Fruit fly (Drosophila melanogaster) whole organism, embryonic: ENCODE data around the gene CG11905.

ENCODE experiments used
- Abd-B ChIP-seq: fragments of 200-800 bp; sonication (Bioruptor generic); optimal IDR thresholded peaks from 2 replicates; lab custom pipeline; 2018; ENCODE audit warnings: missing biosample characterization, mild to moderate bottlenecking, missing genetic modification characterization, moderate library complexity
- CG11093 ChIP-seq: fragments of 200-800 bp; sonication (Bioruptor generic); IDR thresholded peaks from 3 replicates; pipeline ENCODE4 v1.3.6; 2022; ENCODE audit warnings: missing biosample characterization, missing genetic modification characterization
- CG11247 ChIP-seq: fragments of 200-800 bp; sonication (Bioruptor generic); IDR thresholded peaks from 2 replicates; pipeline ENCODE4 v1.3.6; 2022; ENCODE audit warnings: missing biosample characterization, missing genetic modification characterization
- CG14441 ChIP-seq: fragments of 200-800 bp; sonication (Bioruptor generic); IDR thresholded peaks from 2 replicates; pipeline ENCODE4 v1.3.6; 2022; ENCODE audit warnings: missing biosample characterization, missing genetic modification characterization
- CG16863 ChIP-seq: fragments of 200-800 bp; sonication (Bioruptor generic); optimal IDR thresholded peaks from 3 replicates; lab custom pipeline; 2016; ENCODE audit warnings: missing biosample characterization, missing genetic modification characterization
- CG17186 ChIP-seq: fragments of 200-800 bp; sonication (Bioruptor generic); optimal IDR thresholded peaks from 3 replicates; lab custom pipeline; 2017; ENCODE audit warnings: missing biosample characterization, missing genetic modification reagents, missing genetic modification characterization
- CG18011 ChIP-seq: fragments of 200-800 bp; sonication (Bioruptor generic); optimal IDR thresholded peaks from 2 replicates; lab custom pipeline; 2017; ENCODE audit warnings: missing biosample characterization, missing genetic modification characterization, mild to moderate bottlenecking, moderate library complexity, missing genotype
- CG2678 ChIP-seq: fragments of 200-800 bp; sonication (Bioruptor generic); optimal IDR thresholded peaks from 3 replicates; lab custom pipeline; 2019; ENCODE audit warnings: missing biosample characterization, mild to moderate bottlenecking, missing genetic modification characterization, moderate library complexity
- CG32532 ChIP-seq: fragments of 200-800 bp; sonication (Bioruptor generic); IDR thresholded peaks from 2 replicates; pipeline ENCODE4 v1.3.6; 2022; ENCODE audit warnings: missing biosample characterization, missing genetic modification characterization
- CG34376 ChIP-seq: fragments of 200-800 bp; sonication (Bioruptor generic); optimal IDR thresholded peaks from 2 replicates; lab custom pipeline; 2018; ENCODE audit warnings: missing biosample characterization, mild to moderate bottlenecking, missing genetic modification characterization
- CG34422 ChIP-seq: fragments of 200-800 bp; sonication (Bioruptor generic); IDR thresholded peaks from 3 replicates; pipeline ENCODE4 v1.3.6; 2022; ENCODE audit warnings: missing biosample characterization, missing genetic modification characterization
- CG4404 ChIP-seq: fragments of 200-800 bp; sonication (Bioruptor generic); IDR thresholded peaks from 2 replicates; pipeline ENCODE4 v1.3.6; 2022; ENCODE audit warnings: missing biosample characterization, missing genetic modification characterization
- CG4854 ChIP-seq: fragments of 200-800 bp; sonication (Bioruptor generic); optimal IDR thresholded peaks from 2 replicates; lab custom pipeline; 2016; ENCODE audit warnings: missing biosample characterization, missing genetic modification characterization, inconsistent platforms
- CG6654 ChIP-seq: fragments of 200-800 bp; sonication (Bioruptor generic); optimal IDR thresholded peaks from 2 replicates; lab custom pipeline; 2017; ENCODE audit warnings: missing biosample characterization, mild to moderate bottlenecking, missing genetic modification characterization
- CG6791 ChIP-seq: fragments of 200-800 bp; sonication (Bioruptor generic); IDR thresholded peaks from 3 replicates; pipeline ENCODE4 v1.3.6; 2022; ENCODE audit warnings: missing biosample characterization, missing genetic modification characterization; ENCODE audit not compliant: partially characterized antibody
- CG6813 ChIP-seq: fragments of 200-800 bp; sonication (Bioruptor generic); optimal IDR thresholded peaks from 2 replicates; lab custom pipeline; 2017; ENCODE audit warnings: missing biosample characterization, missing genetic modification characterization, mild to moderate bottlenecking, moderate library complexity, missing genetic modification reagents
- CG8478 ChIP-seq: fragments of >200 bp; optimal IDR thresholded peaks from 2 replicates; lab custom pipeline; 2018
- CG9437 ChIP-seq: fragments of 200-800 bp; sonication (Bioruptor generic); optimal IDR thresholded peaks from 2 replicates; lab custom pipeline; 2018; ENCODE audit warnings: missing biosample characterization, mild to moderate bottlenecking, missing genetic modification characterization
- CTCF ChIP-seq: fragments of 200-800 bp; sonication (Bioruptor generic); optimal IDR thresholded peaks from 2 replicates; lab custom pipeline; 2017; ENCODE audit warnings: missing biosample characterization, mild to moderate bottlenecking, missing genetic modification characterization, moderate library complexity
- Dad ChIP-seq: fragments of 200-800 bp; sonication (Bioruptor generic); optimal IDR thresholded peaks from 3 replicates; lab custom pipeline; 2016; ENCODE audit warnings: missing biosample characterization, missing genetic modification characterization
- Deaf1 ChIP-seq: fragments of 200-800 bp; optimal IDR thresholded peaks from 3 replicates; lab custom pipeline; 2019; ENCODE audit warnings: missing biosample characterization, mild to moderate bottlenecking, missing genetic modification characterization, moderate library complexity
- Eip74EF ChIP-seq, 2 experiments: fragments of 200-800 bp in 1 of 2; fragments of >200 bp in 1 of 2; sonication (Bioruptor generic) in 1 of 2; optimal IDR thresholded peaks; 2 replicates each; lab custom pipeline; 2017 to 2019; ENCODE audit warnings: missing biosample characterization in 2 of 2, missing genetic modification characterization in 2 of 2, mild to moderate bottlenecking in 1 of 2, moderate library complexity in 1 of 2
- Gsc ChIP-seq: fragments of 200-800 bp; sonication (Bioruptor generic); IDR thresholded peaks from 2 replicates; pipeline ENCODE4 v1.3.6; 2022; ENCODE audit warnings: missing biosample characterization, missing genetic modification characterization
- Gug ChIP-seq: fragments of 200-800 bp; sonication (Bioruptor generic); IDR thresholded peaks from 4 replicates; pipeline ENCODE4 v1.3.6; 2022; ENCODE audit warnings: missing biosample characterization, missing genetic modification characterization
- HLH3B ChIP-seq: fragments of 200-800 bp; sonication (Bioruptor generic); IDR thresholded peaks from 2 replicates; pipeline ENCODE4 v1.3.6; 2022; ENCODE audit warnings: missing biosample characterization, missing genetic modification characterization
- HmgD ChIP-seq: fragments of 200-800 bp; sonication (Bioruptor generic); optimal IDR thresholded peaks from 3 replicates; lab custom pipeline; 2016; ENCODE audit warnings: missing biosample characterization, missing genetic modification characterization
- HmgZ ChIP-seq: fragments of 200-800 bp; sonication (Bioruptor generic); optimal IDR thresholded peaks from 2 replicates; lab custom pipeline; 2018; ENCODE audit warnings: missing biosample characterization, mild to moderate bottlenecking, missing genetic modification characterization
- Lhr ChIP-seq: fragments of 200-800 bp; sonication (Bioruptor generic); optimal IDR thresholded peaks from 3 replicates; lab custom pipeline; 2017; ENCODE audit warnings: mild to moderate bottlenecking, missing biosample characterization, missing genetic modification reagents, missing genetic modification characterization
- MESR4 ChIP-seq: fragments of 200-800 bp; sonication (Bioruptor generic); optimal IDR thresholded peaks from 2 replicates; lab custom pipeline; 2018; ENCODE audit warnings: missing biosample characterization, mild to moderate bottlenecking, missing genetic modification characterization, moderate library complexity
- Opbp ChIP-seq: fragments of 200-800 bp; sonication (Bioruptor generic); IDR thresholded peaks from 3 replicates; pipeline ENCODE4 v1.3.6; 2022; ENCODE audit warnings: missing biosample characterization, missing genetic modification characterization; ENCODE audit not compliant: partially characterized antibody
- Rfx ChIP-seq: fragments of 200-800 bp; sonication (Bioruptor generic); IDR thresholded peaks from 2 replicates; pipeline ENCODE4 v1.3.6; 2022; ENCODE audit warnings: missing biosample characterization, missing genetic modification characterization
- Stat92E ChIP-seq, 3 experiments: fragments of >200 bp in 2 of 3; fragments of 200-800 bp in 1 of 3; sonication (Bioruptor generic) in 1 of 3; optimal IDR thresholded peaks; 2 replicates each; lab custom pipeline; 2017 to 2019; ENCODE audit warnings: missing biosample characterization in 3 of 3, missing genetic modification characterization in 3 of 3, mild to moderate bottlenecking in 1 of 3, moderate library complexity in 1 of 3
- al ChIP-seq: fragments of 200-800 bp; sonication (Bioruptor generic); IDR thresholded peaks from 2 replicates; pipeline ENCODE4 v1.3.6; 2022; ENCODE audit warnings: missing biosample characterization, missing genetic modification characterization
- ash1 ChIP-seq: fragments of 200-800 bp; sonication (Bioruptor generic); optimal IDR thresholded peaks from 2 replicates; lab custom pipeline; 2018; ENCODE audit warnings: missing biosample characterization, mild to moderate bottlenecking, missing genetic modification characterization
- bowl ChIP-seq: fragments of 200-800 bp; sonication (Bioruptor generic); IDR thresholded peaks from 2 replicates; pipeline ENCODE4 v1.3.6; 2022; ENCODE audit warnings: missing biosample characterization, missing genetic modification characterization
- btn ChIP-seq: fragments of 200-800 bp; sonication (Bioruptor generic); optimal IDR thresholded peaks from 2 replicates; lab custom pipeline; 2016; ENCODE audit warnings: missing biosample characterization, missing genetic modification characterization
- cas ChIP-seq: fragments of 200-800 bp; sonication (Bioruptor generic); IDR thresholded peaks from 2 replicates; pipeline ENCODE4 v1.3.6; 2022; ENCODE audit warnings: missing biosample characterization, missing genetic modification characterization
- cg ChIP-seq: fragments of 200-800 bp; sonication (Bioruptor generic); optimal IDR thresholded peaks from 3 replicates; lab custom pipeline; 2019; ENCODE audit warnings: missing biosample characterization, mild to moderate bottlenecking, missing genetic modification characterization, moderate library complexity
- ci ChIP-seq: fragments of 200-800 bp; sonication (Bioruptor generic); IDR thresholded peaks from 3 replicates; pipeline ENCODE4 v1.3.6; 2022; ENCODE audit warnings: missing biosample characterization, missing genetic modification characterization
- cwo ChIP-seq: fragments of 200-800 bp; sonication (Bioruptor generic); optimal IDR thresholded peaks from 3 replicates; lab custom pipeline; 2017; ENCODE audit warnings: missing biosample characterization, missing genetic modification characterization, mild to moderate bottlenecking, moderate library complexity, missing genetic modification reagents
- dimm ChIP-seq: fragments of 200-800 bp; sonication (Bioruptor generic); IDR thresholded peaks from 2 replicates; pipeline ENCODE4 v1.3.6; 2022; ENCODE audit warnings: missing biosample characterization, missing genetic modification characterization
- lov ChIP-seq, 2 experiments: fragments of 200-800 bp in 1 of 2; fragments of >200 bp in 1 of 2; sonication (Bioruptor generic) in 1 of 2; IDR thresholded peaks in 1 of 2; optimal IDR thresholded peaks in 1 of 2; 2 replicates in 1 of 2; 3 replicates in 1 of 2; pipeline versions ENCODE4 v1.3.6 to Lab custom; 2017 to 2022; ENCODE audit warnings: missing biosample characterization in 1 of 2, missing genetic modification characterization in 1 of 2
- peb ChIP-seq: fragments of 200-800 bp; sonication (Bioruptor generic); IDR thresholded peaks from 2 replicates; pipeline ENCODE4 v1.3.6; 2022; ENCODE audit warnings: missing biosample characterization, missing genetic modification characterization
- pita ChIP-seq: fragments of 200-800 bp; sonication (Bioruptor generic); optimal IDR thresholded peaks from 2 replicates; lab custom pipeline; 2017; ENCODE audit warnings: missing biosample characterization, mild to moderate bottlenecking, missing genetic modification characterization
- scrt ChIP-seq: fragments of 200-800 bp; sonication (Bioruptor generic); optimal IDR thresholded peaks from 2 replicates; lab custom pipeline; 2018; ENCODE audit warnings: missing biosample characterization, mild to moderate bottlenecking, missing genetic modification characterization, moderate library complexity
- vfl ChIP-seq: fragments of 200-800 bp; sonication (Bioruptor generic); optimal IDR thresholded peaks from 2 replicates; lab custom pipeline; 2016; ENCODE audit warnings: missing biosample characterization, missing genetic modification characterization
- zfh1 ChIP-seq: fragments of 200-800 bp; sonication (Bioruptor generic); IDR thresholded peaks from 3 replicates; pipeline ENCODE4 v1.3.6; 2022; ENCODE audit warnings: missing biosample characterization, missing genetic modification characterization

Gene CG11905

dm6 chr3L:16941319-16941718, 6.0 kb upstream of the CG11905 start (continued):
- TF ChIP-seq CG9437 (no peak), dimm (GFP tag; lab: Robert Waterston, UW) (no peak), lov (optimal IDR thresholded peaks at IDR 0.05; lab: Kevin White, UChicago) (no peak), lov (GFP tag; IDR thresholded peaks at IDR 0.05; lab: Robert Waterston, UW) (no peak), CG4404 (no peak), CG14441 (GFP tag; lab: Robert Waterston, UW) (no peak)

- TF ChIP-seq CG16863 (GFP tag; lab: Kevin White, UChicago), result no peak
- no peak for TF ChIP-seq Gsc (GFP tag; lab: Robert Waterston, UW)
- TF ChIP-seq CG32532 (GFP tag; lab: Robert Waterston, UW), result no peak
- TF ChIP-seq cas, result no peak
- TF ChIP-seq Gug (GFP tag; lab: Robert Waterston, UW), result no peak
- TF ChIP-seq HmgD, result no peak
- TF ChIP-seq cwo (GFP tag; lab: Kevin White, UChicago), result no peak
- TF ChIP-seq CG18011 (GFP tag; lab: Kevin White, UChicago), result no peak
- TF ChIP-seq CG34376 (GFP tag; lab: Kevin White, UChicago), result no peak
- no peak for TF ChIP-seq btn
- no peak for TF ChIP-seq zfh1 (GFP tag; lab: Robert Waterston, UW)
- TF ChIP-seq vfl (GFP tag; lab: Kevin White, UChicago), result no peak
- no peak for TF ChIP-seq CG2678 (tag; lab: Kevin White, UChicago)
- TF ChIP-seq CG6813, result no peak
- TF ChIP-seq, all 482 proteins: peak for 0
Measured at dm6 chr3L:16938852-16939251, 3.5 kb upstream of the CG11905 start, which contains the start of gene CG13022. CG13022 (minus strand) TSS chr3L:16938952.

- TF ChIP-seq CG17186 (GFP tag; lab: Kevin White, UChicago) (no peak), Deaf1 (tag; lab: Kevin White, UChicago) (peak; percentile 35)
Measured at dm6 chr3L:16936689-16937088, 1.4 kb upstream of the CG11905 start.

dm6 chr3L:16930522-16930921, 4.8 kb downstream of the CG11905 start:
- no peak for TF ChIP-seq ash1 (GFP tag; lab: Kevin White, UChicago)
- TF ChIP-seq pita (GFP tag; lab: Kevin White, UChicago), result peak; percentile 73
- TF ChIP-seq cg (GFP tag; lab: Kevin White, UChicago), result peak; percentile 8
- TF ChIP-seq peb, result no peak
- TF ChIP-seq CG11247 (GFP tag; lab: Robert Waterston, UW), result 0 out of 2 replicates have a peak, but pooled peaks have one; percentile 13
- TF ChIP-seq Stat92E (GFP tag; optimal IDR thresholded peaks at IDR 0.05; lab: Kevin White, UChicago), result no peak
- TF ChIP-seq CG6654 (GFP tag; lab: Kevin White, UChicago), result no peak
- no peak for TF ChIP-seq CG4854 (GFP tag; lab: Kevin White, UChicago)
- TF ChIP-seq Lhr (GFP tag; lab: Kevin White, UChicago), result peak; percentile 52
- 0 out of 3 replicates have a peak, but pooled peaks have one; percentile 21 for TF ChIP-seq ci
- TF ChIP-seq CG34422 (GFP tag; lab: Robert Waterston, UW), result 0 out of 3 replicates have a peak, but pooled peaks have one; percentile 16
- peak; percentile 77 for TF ChIP-seq CG8478 (lab: Kevin White, UChicago)
- peak; percentile 38; the same call in 1 of the 2 replicates for TF ChIP-seq Rfx
- peak; percentile 55; the same call in 1 of the 3 replicates for TF ChIP-seq CG6791 (GFP tag; lab: Robert Waterston, UW)
- TF ChIP-seq Eip74EF (GFP tag; optimal IDR thresholded peaks at IDR 0.05; lab: Kevin White, UChicago), result no peak
- no peak for TF ChIP-seq Dad
- peak; percentile 85 for TF ChIP-seq CTCF (GFP tag; lab: Kevin White, UChicago)
- no peak for TF ChIP-seq bowl (GFP tag; lab: Robert Waterston, UW)
- TF ChIP-seq Abd-B (GFP tag; lab: Kevin White, UChicago), result no peak
- TF ChIP-seq scrt, result no peak
- no peak for TF ChIP-seq HLH3B (GFP tag; lab: Robert Waterston, UW)
- no peak for TF ChIP-seq MESR4
- TF ChIP-seq CG11093, result no peak
- no peak for TF ChIP-seq al (GFP tag; lab: Robert Waterston, UW)
- TF ChIP-seq Opbp (GFP tag; lab: Robert Waterston, UW), result peak; percentile 50; the same call in 1 of the 3 replicates
- peak; percentile 74 for TF ChIP-seq HmgZ (tag; lab: Kevin White, UChicago)
